Worm (Caenorhabditis elegans): Measurements from ENCODE around the gene D1054.3.

D1054.3 gene

DNA sequence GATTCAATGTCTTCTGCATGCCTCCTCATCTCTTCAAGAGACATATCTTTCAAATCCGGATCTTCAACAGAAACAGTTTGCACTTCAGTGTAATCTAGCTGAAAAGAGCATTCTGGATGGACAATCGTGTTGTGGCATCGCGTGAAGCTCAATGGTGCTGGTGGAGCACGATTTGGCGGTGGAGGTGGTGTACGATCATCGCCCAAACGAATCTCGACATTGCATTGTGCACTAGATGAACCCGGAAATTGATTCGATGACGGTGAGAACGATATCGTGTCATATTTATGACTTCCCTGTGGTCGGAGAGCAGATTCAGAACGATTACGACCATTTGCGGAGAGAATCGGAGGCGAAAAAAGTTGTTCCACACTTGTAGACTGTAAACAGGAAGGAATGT lies 2.0 kb downstream of the D1054.3 start:
- TF ChIP-seq sma-3 (GFP tag; optimal IDR thresholded peaks at IDR 0.05), result no peak
- no peak for TF ChIP-seq nhr-12 (tag; optimal IDR thresholded peaks at IDR 0.05)
- no peak for TF ChIP-seq lin-39 (tag; optimal IDR thresholded peaks at IDR 0.05)
- TF ChIP-seq nhr-237 (tag; optimal IDR thresholded peaks at IDR 0.05), result no peak
- no peak for TF ChIP-seq ceh-16 (tag; optimal IDR thresholded peaks at IDR 0.05)
- no peak for TF ChIP-seq ZK546.5 (tag; optimal IDR thresholded peaks at IDR 0.05)
- no peak for TF ChIP-seq mbf-1 (tag; optimal IDR thresholded peaks at IDR 0.05)
- TF ChIP-seq aly-2 (tag; optimal IDR thresholded peaks at IDR 0.05), result no peak
- no peak for TF ChIP-seq mdl-1 (tag; optimal IDR thresholded peaks at IDR 0.05)
- no peak for TF ChIP-seq crh-2 (tag; optimal IDR thresholded peaks at IDR 0.05)
- TF ChIP-seq nhr-25 (tag; optimal IDR thresholded peaks at IDR 0.05), result no peak
- no peak for TF ChIP-seq nhr-77 (tag; optimal IDR thresholded peaks at IDR 0.05)
- no peak for TF ChIP-seq R02D3.7 (tag; optimal IDR thresholded peaks at IDR 0.05)
- no peak for TF ChIP-seq ztf-11 (tag; optimal IDR thresholded peaks at IDR 0.05)
- no peak for TF ChIP-seq nhr-6 (tag; optimal IDR thresholded peaks at IDR 0.05)

DNA sequence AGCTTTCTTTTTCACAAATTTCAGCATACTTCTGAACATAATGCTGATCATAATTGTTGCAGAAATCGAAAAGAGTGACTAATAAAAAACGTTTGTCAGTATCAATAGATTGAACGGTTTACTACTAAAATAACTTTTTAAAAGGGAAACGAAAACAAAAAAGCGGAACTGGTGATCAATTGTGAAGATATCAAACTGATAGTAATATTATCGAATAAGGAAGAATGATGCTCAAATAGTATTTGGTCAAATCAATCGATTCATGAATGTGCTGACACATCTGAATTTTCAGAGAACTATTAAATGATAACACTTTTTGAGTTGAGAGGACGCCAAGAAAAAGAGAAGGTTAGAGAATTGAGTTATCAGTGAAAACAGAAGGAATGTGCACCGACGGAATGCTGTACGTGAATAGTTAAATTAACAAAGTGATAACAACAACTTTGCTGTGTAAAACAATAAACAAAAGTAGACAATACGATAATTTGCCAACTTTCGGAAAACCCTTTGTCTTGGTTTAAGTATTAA lies 5.3 kb downstream of the D1054.3 start, which contains the start of gene D1054.5:
Gene D1054.5, minus strand, starts transcription at position 51 of the 528 bp plus-strand sequence.
- TF ChIP-seq gmeb-1 (tag; optimal IDR thresholded peaks at IDR 0.05) (peak; percentile 1), C34F6.9 (tag; optimal IDR thresholded peaks at IDR 0.05) (no peak), crh-2 (tag; optimal IDR thresholded peaks at IDR 0.05) (peak; percentile 45), nhr-6 (tag; optimal IDR thresholded peaks at IDR 0.05) (no peak), sma-9 (GFP tag; optimal IDR thresholded peaks at IDR 0.05) (peak; percentile 83), sma-9 (tag; optimal IDR thresholded peaks at IDR 0.05) (no peak), fos-1 (tag; optimal IDR thresholded peaks at IDR 0.05) (peak; percentile 92)

DNA sequence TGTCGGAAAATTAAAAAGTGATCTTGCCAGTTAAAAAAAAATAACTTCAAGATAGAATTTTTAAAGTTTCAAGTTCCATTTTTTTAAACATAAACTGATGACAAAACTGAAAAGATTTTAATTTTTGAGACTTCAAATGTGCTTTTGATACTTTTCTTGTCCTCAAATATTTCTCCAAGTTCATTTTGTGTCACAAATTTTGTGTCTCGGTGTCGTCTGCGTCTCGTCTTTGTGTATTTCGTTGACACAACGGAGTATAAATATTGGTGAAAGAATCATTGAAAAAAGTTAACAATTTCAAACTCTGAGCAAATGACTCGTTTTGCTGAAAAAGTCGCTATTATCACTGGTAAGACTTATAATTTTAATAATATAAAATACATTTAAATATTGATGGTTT lies 12.8 kb downstream of the D1054.3 start, which contains the start of gene D1054.8:
Gene D1054.8, plus strand, starts transcription at position 301 of the 400 bp plus-strand sequence.
- no peak for TF ChIP-seq gmeb-1 (tag; optimal IDR thresholded peaks at IDR 0.05)
- no peak for TF ChIP-seq fos-1 (tag; optimal IDR thresholded peaks at IDR 0.05)
- no peak for TF ChIP-seq lin-13 (GFP tag; optimal IDR thresholded peaks at IDR 0.05)
- TF ChIP-seq nhr-129 (tag; optimal IDR thresholded peaks at IDR 0.05), result no peak
- TF ChIP-seq nhr-23 (tag; optimal IDR thresholded peaks at IDR 0.05), result no peak
- TF ChIP-seq elt-3 (tag; optimal IDR thresholded peaks at IDR 0.05), result no peak
- TF ChIP-seq mbf-1 (tag; optimal IDR thresholded peaks at IDR 0.05), result no peak
- no peak for TF ChIP-seq lin-11 (tag; optimal IDR thresholded peaks at IDR 0.05)
- no peak for TF ChIP-seq ceh-16 (tag; optimal IDR thresholded peaks at IDR 0.05)
- no peak for TF ChIP-seq R02D3.7 (tag; optimal IDR thresholded peaks at IDR 0.05)

DNA sequence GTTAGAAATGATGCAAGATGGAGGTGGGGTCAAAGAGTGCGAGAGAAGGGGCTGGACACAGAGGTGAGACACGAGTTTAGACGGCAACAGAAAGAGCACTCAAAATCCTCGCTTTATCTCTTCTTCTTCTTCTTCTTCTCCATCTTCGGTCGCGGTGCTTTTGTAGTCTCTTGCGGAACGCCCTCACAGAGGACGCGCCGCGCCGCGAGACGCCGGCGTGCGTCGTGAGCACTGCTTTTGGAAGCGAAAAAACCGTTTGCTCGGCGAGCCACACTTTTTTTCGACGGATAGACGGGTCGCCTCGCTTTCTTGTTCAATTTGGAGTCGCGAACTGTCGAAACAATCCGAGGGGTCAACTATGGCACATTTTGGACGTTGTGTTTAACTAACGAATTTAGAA lies 19.7 kb downstream of the D1054.3 start, which contains the start of gene D1054.9:
Gene D1054.9, minus strand, starts transcription at position 137 of the 400 bp plus-strand sequence.
- TF ChIP-seq nhr-6 (tag; optimal IDR thresholded peaks at IDR 0.05), result no peak
- TF ChIP-seq lsy-2 (tag; optimal IDR thresholded peaks at IDR 0.05), result no peak
- no peak for TF ChIP-seq dmd-4 (tag; optimal IDR thresholded peaks at IDR 0.05)
- no peak for TF ChIP-seq mdl-1 (tag; optimal IDR thresholded peaks at IDR 0.05)
- no peak for TF ChIP-seq ama-1 (optimal IDR thresholded peaks at IDR 0.05)
- TF ChIP-seq F13H6.1 (tag; optimal IDR thresholded peaks at IDR 0.05), result no peak
- no peak for TF ChIP-seq lin-39 (tag; optimal IDR thresholded peaks at IDR 0.05)
- no peak for TF ChIP-seq nhr-11 (tag; optimal IDR thresholded peaks at IDR 0.05)
- TF ChIP-seq nhr-12 (tag; optimal IDR thresholded peaks at IDR 0.05), result no peak
- no peak for TF ChIP-seq blmp-1 (tag; optimal IDR thresholded peaks at IDR 0.05; ENCODE audit: insufficient read depth)
- no peak for TF ChIP-seq zag-1 (tag; optimal IDR thresholded peaks at IDR 0.05)
- no peak for TF ChIP-seq unc-55 (GFP tag; optimal IDR thresholded peaks at IDR 0.05)
- no peak for TF ChIP-seq sma-3 (GFP tag; optimal IDR thresholded peaks at IDR 0.05)

DNA sequence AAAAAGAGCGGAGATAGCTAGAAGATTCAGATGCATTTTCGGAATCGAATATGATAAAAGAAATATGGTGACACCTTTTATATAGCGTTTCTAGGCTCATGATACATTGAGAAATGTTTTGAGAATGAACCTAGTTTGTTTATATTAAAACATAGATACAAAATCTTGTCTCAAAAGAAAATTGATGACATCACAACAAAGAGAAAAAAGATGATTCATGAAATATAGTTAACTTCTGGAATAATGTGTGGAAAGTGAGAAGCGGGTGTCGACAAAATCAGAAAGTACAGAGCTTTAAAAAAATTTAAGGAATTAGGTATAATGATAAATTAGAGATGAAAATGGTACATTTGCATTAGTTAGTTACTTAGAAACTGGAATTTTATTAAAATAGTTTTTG lies 21.5 kb downstream of the D1054.3 start, which contains the start of gene D1054.10:
Gene D1054.10, minus strand, starts transcription at position 101 of the 400 bp plus-strand sequence.
- TF ChIP-seq nhr-21 (tag; optimal IDR thresholded peaks at IDR 0.05) (no peak), lin-13 (GFP tag; optimal IDR thresholded peaks at IDR 0.05) (no peak), nhr-129 (tag; optimal IDR thresholded peaks at IDR 0.05) (no peak), R02D3.7 (tag; optimal IDR thresholded peaks at IDR 0.05) (no peak), nhr-25 (tag; optimal IDR thresholded peaks at IDR 0.05) (no peak), nhr-6 (tag; optimal IDR thresholded peaks at IDR 0.05) (no peak), elt-1 (tag; optimal IDR thresholded peaks at IDR 0.05) (no peak), aly-2 (tag; optimal IDR thresholded peaks at IDR 0.05) (no peak), nhr-237 (tag; optimal IDR thresholded peaks at IDR 0.05) (no peak), sem-4 (tag; optimal IDR thresholded peaks at IDR 0.05) (no peak), Y55F3AM.14 (GFP tag; optimal IDR thresholded peaks at IDR 0.05) (no peak), skn-1 (tag; optimal IDR thresholded peaks at IDR 0.05) (no peak)
